Worm (Caenorhabditis elegans): ENCODE measurements around the gene H03G16.1.

H03G16.1 gene

DNA sequence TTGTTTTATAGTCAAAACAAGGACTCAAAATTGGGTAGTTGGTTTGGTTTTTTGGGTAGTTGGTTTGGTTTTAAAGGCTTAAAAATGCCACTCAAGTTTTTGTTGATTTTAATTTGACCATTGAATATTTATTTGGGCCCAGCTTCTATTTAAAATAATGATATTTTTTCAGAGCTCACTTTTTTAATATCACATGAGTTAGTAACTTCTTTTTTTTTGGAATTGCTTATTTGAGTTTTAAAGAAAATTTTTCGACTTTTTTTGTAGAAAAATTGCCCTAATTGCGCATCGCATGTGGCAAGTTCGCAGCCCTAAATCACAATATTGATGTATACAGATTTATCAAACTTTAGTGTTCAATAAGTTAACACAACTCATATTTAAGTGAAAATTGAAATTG lies 17.9 kb upstream of the H03G16.1 start:
- TF ChIP-seq lsy-2 (tag; optimal IDR thresholded peaks at IDR 0.05) (no peak), nhr-12 (tag; optimal IDR thresholded peaks at IDR 0.05) (no peak), lin-13 (tag; optimal IDR thresholded peaks at IDR 0.05) (no peak)

DNA sequence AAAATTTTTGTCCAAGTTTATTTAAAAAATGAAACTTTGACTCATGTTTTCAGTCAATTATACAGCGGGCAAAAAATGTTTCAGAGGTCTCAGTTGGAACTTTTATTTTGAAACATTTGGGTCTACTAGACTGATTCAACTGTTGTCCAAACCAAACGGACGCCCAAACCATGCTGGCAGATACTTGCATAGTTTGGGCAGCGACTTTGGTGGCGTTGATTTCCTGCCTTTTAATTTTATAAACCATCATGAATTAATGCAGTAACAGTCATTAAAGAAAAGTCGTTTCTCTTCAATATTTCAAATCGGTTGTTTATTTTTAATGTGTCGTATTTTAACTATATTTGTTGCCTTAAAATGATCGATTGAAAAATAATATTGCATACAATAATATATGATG lies 17.4 kb upstream of the H03G16.1 start:
- TF ChIP-seq nhr-12 (tag; optimal IDR thresholded peaks at IDR 0.05), result no peak
- TF ChIP-seq nhr-2 (tag; optimal IDR thresholded peaks at IDR 0.05), result no peak
- TF ChIP-seq ham-2 (GFP tag; optimal IDR thresholded peaks at IDR 0.05), result no peak
- TF ChIP-seq sptf-1 (tag; optimal IDR thresholded peaks at IDR 0.05), result no peak
- TF ChIP-seq elt-1 (tag; optimal IDR thresholded peaks at IDR 0.05; ENCODE audit: borderline replicate concordance, insufficient read depth), result no peak
- TF ChIP-seq blmp-1 (tag; optimal IDR thresholded peaks at IDR 0.05), result no peak

DNA sequence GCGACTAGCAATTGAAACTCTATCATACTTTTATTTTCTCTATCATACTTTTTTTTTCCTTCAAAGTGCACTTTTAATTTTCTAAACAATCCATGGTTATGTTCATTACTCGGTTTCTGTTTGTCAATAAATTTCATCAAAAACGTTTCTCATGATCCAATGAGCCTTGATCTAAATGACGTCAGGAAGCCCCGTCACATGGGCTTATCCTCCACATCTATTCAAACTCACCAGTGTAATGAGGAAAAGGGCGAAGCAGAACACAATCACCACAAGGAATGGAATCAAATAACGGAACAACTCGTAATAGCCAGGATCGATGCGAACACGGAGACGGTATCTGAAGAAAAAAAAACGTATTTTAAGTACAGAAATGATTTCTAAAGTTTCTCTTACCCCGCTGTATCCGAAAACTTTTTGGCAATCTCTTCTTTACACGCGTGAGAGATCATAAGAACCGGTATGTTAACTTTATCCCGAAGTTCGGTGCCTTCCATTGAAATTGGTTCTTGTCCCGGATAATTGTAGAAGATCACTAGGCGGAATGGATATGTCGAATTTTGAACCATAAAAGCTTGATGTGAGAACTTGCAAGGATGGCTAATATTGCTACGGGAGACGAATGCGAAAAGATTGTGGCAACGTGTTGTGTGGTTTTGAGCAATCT lies 14.5 kb upstream of the H03G16.1 start:
- TF ChIP-seq ham-2 (GFP tag; optimal IDR thresholded peaks at IDR 0.05), result no peak

DNA sequence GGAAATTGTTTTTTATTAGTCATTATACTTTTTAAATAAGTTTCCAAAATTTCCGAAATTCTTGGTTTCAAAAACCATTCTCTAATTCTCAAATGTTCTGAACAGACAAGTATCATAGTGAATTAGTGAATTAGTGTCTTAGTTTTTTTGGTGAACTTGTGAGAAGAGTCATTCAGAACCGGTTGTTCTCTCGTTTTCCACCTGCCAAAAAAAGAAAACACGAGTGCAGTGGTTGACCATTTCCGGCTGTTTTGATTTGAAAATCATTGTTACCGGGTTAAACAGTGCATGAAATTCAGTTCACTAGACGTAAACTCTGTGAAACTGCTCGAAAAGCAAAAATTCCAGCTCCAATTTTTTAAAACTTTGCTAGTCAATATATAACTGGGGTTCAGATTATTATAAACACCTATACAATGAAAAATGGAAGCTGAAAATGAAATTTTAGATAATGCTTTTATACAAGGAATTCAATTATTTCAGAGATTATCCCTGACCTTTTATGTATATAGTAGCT lies 13.9 kb upstream of the H03G16.1 start:
- TF ChIP-seq sem-2 (GFP tag; optimal IDR thresholded peaks at IDR 0.05) (no peak), ztf-11 (tag; optimal IDR thresholded peaks at IDR 0.05) (no peak), blmp-1 (tag; optimal IDR thresholded peaks at IDR 0.05) (no peak), tbx-8 (GFP tag; optimal IDR thresholded peaks at IDR 0.05) (no peak), unc-39 (tag; optimal IDR thresholded peaks at IDR 0.05) (no peak), lin-13 (tag; optimal IDR thresholded peaks at IDR 0.05) (no peak), sptf-1 (tag; optimal IDR thresholded peaks at IDR 0.05) (no peak), nhr-12 (tag; optimal IDR thresholded peaks at IDR 0.05) (no peak), pha-4 (tag; optimal IDR thresholded peaks at IDR 0.05) (no peak), elt-1 (tag; optimal IDR thresholded peaks at IDR 0.05; ENCODE audit: borderline replicate concordance, insufficient read depth) (no peak), unc-120 (tag; optimal IDR thresholded peaks at IDR 0.05; ENCODE audit: poor library complexity, severe bottlenecking) (no peak), nhr-237 (tag; optimal IDR thresholded peaks at IDR 0.05) (no peak), bed-3 (GFP tag; optimal IDR thresholded peaks at IDR 0.05) (no peak), ceh-43 (GFP tag; optimal IDR thresholded peaks at IDR 0.05) (no peak), ham-2 (GFP tag; optimal IDR thresholded peaks at IDR 0.05) (no peak)

DNA sequence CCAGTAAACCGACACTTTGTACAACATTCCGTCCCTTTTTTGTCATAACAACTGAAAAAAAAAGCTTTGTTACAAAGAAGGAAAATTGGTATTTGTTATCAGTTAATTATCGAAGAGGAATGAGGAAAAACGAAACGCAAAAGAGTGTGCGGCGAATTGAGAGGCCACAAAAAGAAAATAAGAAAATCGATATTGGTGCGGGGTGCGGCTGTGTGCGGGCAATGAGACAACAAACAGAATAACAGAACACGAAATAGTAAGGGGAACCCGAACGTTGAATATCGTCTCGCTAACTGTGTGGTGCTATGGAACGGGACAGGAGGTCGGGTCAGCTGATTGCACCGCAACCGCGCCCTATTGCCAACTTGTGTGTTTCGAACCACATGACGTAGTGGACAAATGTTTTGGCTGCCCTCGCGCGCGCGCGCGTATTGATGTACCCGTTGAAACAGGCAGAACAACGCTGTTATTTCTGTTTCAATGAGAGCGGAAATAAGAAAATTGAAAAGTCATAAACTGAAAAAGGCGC lies 13.1 kb upstream of the H03G16.1 start, which contains the start of gene C18B12.4:
Gene C18B12.4 (minus strand): TSS at position 51 of the 529 bp plus-strand sequence.
- TF ChIP-seq zip-8 (tag; optimal IDR thresholded peaks at IDR 0.05) (no peak), mab-5 (tag; optimal IDR thresholded peaks at IDR 0.05) (no peak), bed-3 (GFP tag; optimal IDR thresholded peaks at IDR 0.05) (no peak), lin-32 (GFP tag; optimal IDR thresholded peaks at IDR 0.05) (no peak), nhr-12 (tag; optimal IDR thresholded peaks at IDR 0.05) (no peak), elt-1 (tag; optimal IDR thresholded peaks at IDR 0.05; ENCODE audit: borderline replicate concordance, insufficient read depth) (peak; percentile 28), tbx-8 (GFP tag; optimal IDR thresholded peaks at IDR 0.05) (peak; percentile 22), ceh-83 (GFP tag; optimal IDR thresholded peaks at IDR 0.05) (no peak), ceh-39 (tag; optimal IDR thresholded peaks at IDR 0.05) (peak; percentile 65), blmp-1 (tag; optimal IDR thresholded peaks at IDR 0.05) (no peak), ham-2 (GFP tag; optimal IDR thresholded peaks at IDR 0.05) (peak; percentile 90), cnd-1 (tag; optimal IDR thresholded peaks at IDR 0.05) (peak; percentile 72), unc-62 (GFP tag; optimal IDR thresholded peaks at IDR 0.05) (peak; percentile 78), hlh-1 (tag; optimal IDR thresholded peaks at IDR 0.05) (peak; percentile 99), ztf-11 (tag; optimal IDR thresholded peaks at IDR 0.05) (no peak), nhr-28 (tag; optimal IDR thresholded peaks at IDR 0.05) (no peak), sem-2 (GFP tag; optimal IDR thresholded peaks at IDR 0.05) (no peak), nhr-237 (tag; optimal IDR thresholded peaks at IDR 0.05) (peak; percentile 77), nhr-76 (tag; optimal IDR thresholded peaks at IDR 0.05) (no peak), sptf-1 (tag; optimal IDR thresholded peaks at IDR 0.05) (peak; percentile 77), flh-1 (GFP tag; optimal IDR thresholded peaks at IDR 0.05) (no peak), drap-1 (GFP tag; optimal IDR thresholded peaks at IDR 0.05) (peak; percentile 74), M03D4.4 (tag; optimal IDR thresholded peaks at IDR 0.05) (peak; percentile 19), lsy-2 (tag; optimal IDR thresholded peaks at IDR 0.05) (peak; percentile 59), unc-120 (tag; optimal IDR thresholded peaks at IDR 0.05; ENCODE audit: poor library complexity, severe bottlenecking) (peak; percentile 12), unc-39 (tag; optimal IDR thresholded peaks at IDR 0.05) (peak; percentile 92), ceh-43 (GFP tag; optimal IDR thresholded peaks at IDR 0.05) (no peak), lin-13 (tag; optimal IDR thresholded peaks at IDR 0.05) (peak; percentile 89), mep-1 (tag; optimal IDR thresholded peaks at IDR 0.05) (peak; percentile 78), pha-4 (tag; optimal IDR thresholded peaks at IDR 0.05) (peak; percentile 92), mls-2 (tag; optimal IDR thresholded peaks at IDR 0.05) (peak; percentile 67), snpc-4 (tag; optimal IDR thresholded peaks at IDR 0.05) (no peak), elt-3 (tag; optimal IDR thresholded peaks at IDR 0.05) (peak; percentile 20), nhr-2 (tag; optimal IDR thresholded peaks at IDR 0.05) (peak; percentile 55), ces-1 (GFP tag; optimal IDR thresholded peaks at IDR 0.05) (no peak)

All from whole organism, mixed stage, embryonic.